Fruit fly (Drosophila melanogaster): ENCODE measurements around the gene bru2.

DNA sequence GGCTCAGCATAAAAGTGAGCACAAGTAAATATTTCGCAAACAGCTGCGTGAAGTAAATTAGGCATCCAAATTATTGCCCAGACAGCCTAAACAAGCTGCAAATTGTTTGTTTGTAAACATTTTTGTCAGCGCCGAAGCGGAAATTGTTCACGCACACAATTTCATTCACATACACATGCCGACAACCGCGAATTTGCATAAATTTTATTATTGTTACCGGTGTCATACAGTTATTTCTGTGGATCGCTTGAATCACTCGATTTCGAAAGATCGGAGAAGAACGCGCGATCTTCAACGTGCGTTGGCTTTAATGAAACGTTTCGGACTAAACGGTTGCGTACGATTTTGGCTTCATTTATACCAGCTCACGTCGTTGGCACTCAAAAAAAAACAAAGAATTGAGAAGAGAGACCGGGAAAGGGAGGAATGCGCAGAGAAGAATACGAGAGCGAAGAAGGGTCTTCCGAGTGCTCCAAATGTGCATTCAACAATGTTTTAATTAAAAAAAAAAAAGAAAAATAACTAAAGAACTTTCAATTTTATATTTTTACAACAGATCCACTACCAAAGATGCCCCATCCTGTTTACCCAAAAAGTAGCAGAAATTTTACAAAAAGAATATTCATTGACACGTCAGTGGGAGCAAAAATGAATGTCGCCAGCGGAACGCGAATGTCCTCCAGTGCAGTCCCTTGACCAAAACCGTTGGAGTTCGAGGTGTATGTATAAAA, 79.3 kb downstream of the bru2 start, which contains the start of gene vir-1:
- TF ChIP-seq Ptx1 (GFP tag; IDR thresholded peaks at IDR 0.05) (no peak), CG2120 (GFP tag; optimal IDR thresholded peaks at IDR 0.05) (no peak), CG2129 (GFP tag; IDR thresholded peaks at IDR 0.05; ENCODE audit: partially characterized antibody) (no peak), CG6654 (GFP tag; optimal IDR thresholded peaks at IDR 0.05) (no peak), luna (GFP tag; optimal IDR thresholded peaks at IDR 0.05) (no peak), grau (tag; optimal IDR thresholded peaks at IDR 0.05) (no peak), CG33557 (GFP tag; optimal IDR thresholded peaks at IDR 0.05) (no peak), CG17612 (GFP tag; IDR thresholded peaks at IDR 0.05) (no peak), HLH3B (GFP tag; IDR thresholded peaks at IDR 0.05) (no peak), amos (GFP tag; IDR thresholded peaks at IDR 0.05; ENCODE audit: partially characterized antibody) (no peak), B-H1 (GFP tag; IDR thresholded peaks at IDR 0.05) (no peak), D19A (tag; optimal IDR thresholded peaks at IDR 0.05) (no peak), fd102C (GFP tag; optimal IDR thresholded peaks at IDR 0.05) (no peak)

Data from whole organism, embryonic.